Worm (Caenorhabditis elegans) whole organism, L4 larva: ENCODE results near the gene C05E4.12.

ENCODE experiments used
- F26F4.8 ChIP-seq: fragments of 200-800 bp; sonication (Bioruptor generic); conservative IDR thresholded peaks from 2 replicates; pipeline ENCODE4 v1.3.6; 2022; ENCODE audit warnings: missing genetic modification characterization, missing compliant biosample characterization
- T20F7.1 ChIP-seq: fragments of 200-800 bp; sonication (Bioruptor generic); optimal IDR thresholded peaks from 2 replicates; lab custom pipeline; 2018; ENCODE audit warnings: mild to moderate bottlenecking, missing genetic modification characterization, missing compliant biosample characterization
- T26A8.4 ChIP-seq: fragments of 200-800 bp; sonication (Bioruptor generic); IDR thresholded peaks from 2 replicates; pipeline ENCODE4 v1.3.6; 2022; ENCODE audit warnings: missing genetic modification characterization, missing compliant biosample characterization
- Y75B8A.6 ChIP-seq: fragments of 200-800 bp; sonication (Bioruptor generic); IDR thresholded peaks from 2 replicates; pipeline ENCODE4 v1.3.6; 2022; ENCODE audit warnings: missing genetic modification reagents, missing genetic modification characterization, missing compliant biosample characterization
- ZK337.2 ChIP-seq: fragments of 200-800 bp; sonication (Bioruptor generic); IDR thresholded peaks from 2 replicates; pipeline ENCODE4 v1.3.6; 2022; ENCODE audit warnings: missing genetic modification reagents, missing genetic modification characterization, missing compliant biosample characterization
- aly-2 ChIP-seq: sonication (generic microtip); optimal IDR thresholded peaks from 2 replicates; lab custom pipeline; 2018; ENCODE audit warnings: missing biosample characterization, missing genetic modification characterization
- ceh-20 ChIP-seq: fragments of 200-800 bp; sonication (Bioruptor generic); IDR thresholded peaks from 2 replicates; pipeline ENCODE4 v1.3.6; 2022; ENCODE audit warnings: missing genetic modification reagents, missing genetic modification characterization, missing compliant biosample characterization
- ceh-28 ChIP-seq: fragments of 150-350 bp; optimal IDR thresholded peaks from 2 replicates; lab custom pipeline; 2014; ENCODE audit warnings: missing biosample characterization, missing genetic modification reagents, missing genetic modification characterization
- ceh-62 ChIP-seq: sonication (generic microtip); optimal IDR thresholded peaks from 2 replicates; lab custom pipeline; 2017; ENCODE audit warnings: missing biosample characterization, missing genetic modification characterization
- ceh-82 ChIP-seq: sonication (generic microtip); optimal IDR thresholded peaks from 2 replicates; lab custom pipeline; 2017; ENCODE audit warnings: missing biosample characterization, missing genetic modification characterization
- ces-1 ChIP-seq: fragments of 150-350 bp; sonication (generic microtip); optimal IDR thresholded peaks from 4 replicates; lab custom pipeline; 2014; ENCODE audit warnings: missing biosample characterization, missing genetic modification reagents, missing genetic modification characterization
- ctbp-1 ChIP-seq: fragments of 200-800 bp; sonication (Bioruptor generic); IDR thresholded peaks from 2 replicates; pipeline ENCODE4 v1.3.6; 2022; ENCODE audit warnings: missing genetic modification reagents, missing genetic modification characterization, missing compliant biosample characterization
- daf-16 ChIP-seq, 3 experiments: sonication (generic microtip); optimal IDR thresholded peaks; 2 replicates each; lab custom pipeline; 2016 to 2017; ENCODE audit warnings: missing genetic modification characterization in 3 of 3, missing genetic modification reagents in 3 of 3, mild to moderate bottlenecking in 2 of 3, missing compliant biosample characterization in 2 of 3, missing biosample characterization in 1 of 3, moderate library complexity in 1 of 3
- dmd-6 ChIP-seq: fragments of 200-800 bp; sonication (Bioruptor generic); IDR thresholded peaks from 2 replicates; pipeline ENCODE4 v1.3.6; 2022; ENCODE audit warnings: missing genetic modification reagents, missing genetic modification characterization, missing compliant biosample characterization
- dve-1 ChIP-seq: sonication (generic microtip); optimal IDR thresholded peaks from 2 replicates; lab custom pipeline; 2017; ENCODE audit warnings: antibody characterized with exemption, mild to moderate bottlenecking, missing genetic modification characterization, missing compliant biosample characterization; ENCODE audit not compliant: insufficient read depth
- egl-27 ChIP-seq: sonication (generic microtip); optimal IDR thresholded peaks from 3 replicates; lab custom pipeline; 2017; ENCODE audit warnings: missing biosample characterization, missing genetic modification reagents, missing genetic modification characterization
- egl-43 ChIP-seq: fragments of 200-800 bp; sonication (Bioruptor generic); IDR thresholded peaks from 2 replicates; pipeline ENCODE4 v1.3.6; 2022; ENCODE audit warnings: missing genetic modification reagents, missing genetic modification characterization, missing compliant biosample characterization
- fos-1 ChIP-seq: fragments of 150-350 bp; optimal IDR thresholded peaks from 2 replicates; lab custom pipeline; 2014; ENCODE audit warnings: missing biosample characterization, missing genetic modification characterization
- gei-8 ChIP-seq: fragments of 200-800 bp; sonication (Bioruptor generic); optimal IDR thresholded peaks from 2 replicates; lab custom pipeline; 2018; ENCODE audit warnings: mild to moderate bottlenecking, missing genetic modification characterization, missing compliant biosample characterization
- hmg-1.1 ChIP-seq: fragments of 200-800 bp; sonication (Bioruptor generic); IDR thresholded peaks from 2 replicates; pipeline ENCODE4 v1.3.6; 2022; ENCODE audit warnings: missing genetic modification reagents, missing genetic modification characterization, missing compliant biosample characterization
- lin-1 ChIP-seq: fragments of 200-800 bp; sonication (Bioruptor generic); IDR thresholded peaks from 2 replicates; pipeline ENCODE4 v1.3.6; 2022; ENCODE audit warnings: missing genetic modification reagents, missing genetic modification characterization, missing compliant biosample characterization
- lin-15B ChIP-seq: fragments of 150-350 bp; sonication (generic microtip); optimal IDR thresholded peaks from 3 replicates; lab custom pipeline; 2014; ENCODE audit warnings: missing biosample characterization, missing genetic modification characterization
- lin-38 ChIP-seq: fragments of 200-800 bp; sonication (Bioruptor generic); IDR thresholded peaks from 2 replicates; pipeline ENCODE4 v1.3.6; 2022; ENCODE audit warnings: missing genetic modification reagents, missing genetic modification characterization, missing compliant biosample characterization
- lsy-2 ChIP-seq, 2 experiments: fragments of 150-350 bp in 1 of 2; sonication (generic microtip) in 1 of 2; optimal IDR thresholded peaks; 2 replicates each; lab custom pipeline; 2014 to 2017; ENCODE audit warnings: missing biosample characterization in 2 of 2, missing genetic modification characterization in 2 of 2
- madf-9 ChIP-seq: fragments of 200-800 bp; sonication (Bioruptor generic); conservative IDR thresholded peaks from 2 replicates; pipeline ENCODE4 v1.3.6; 2022; ENCODE audit warnings: missing genetic modification reagents, missing genetic modification characterization, missing compliant biosample characterization
- mep-1 ChIP-seq: fragments of 150-350 bp; sonication (generic microtip); optimal IDR thresholded peaks from 3 replicates; lab custom pipeline; 2014; ENCODE audit warnings: missing biosample characterization, missing genetic modification characterization
- mxl-2 ChIP-seq: fragments of 200-800 bp; sonication (Bioruptor generic); conservative IDR thresholded peaks from 2 replicates; pipeline ENCODE4 v1.3.6; 2022; ENCODE audit warnings: missing genetic modification reagents, missing genetic modification characterization, missing compliant biosample characterization
- mxl-3 ChIP-seq: fragments of 200-800 bp; sonication (Bioruptor generic); optimal IDR thresholded peaks from 2 replicates; lab custom pipeline; 2018; ENCODE audit warnings: mild to moderate bottlenecking, missing genetic modification characterization, missing compliant biosample characterization
- nhr-11 ChIP-seq: fragments of 150-350 bp; optimal IDR thresholded peaks from 2 replicates; lab custom pipeline; 2014; ENCODE audit warnings: missing biosample characterization, missing genetic modification characterization
- nhr-111 ChIP-seq: fragments of 200-800 bp; sonication (Bioruptor generic); optimal IDR thresholded peaks from 2 replicates; lab custom pipeline; 2018; ENCODE audit warnings: mild to moderate bottlenecking, missing genetic modification characterization, missing compliant biosample characterization
- nhr-28 ChIP-seq: fragments of 150-350 bp; optimal IDR thresholded peaks from 2 replicates; lab custom pipeline; 2014; ENCODE audit warnings: missing biosample characterization, missing genetic modification characterization
- nhr-41 ChIP-seq: fragments of 200-800 bp; sonication (Bioruptor generic); IDR thresholded peaks from 2 replicates; pipeline ENCODE4 v1.3.6; 2022; ENCODE audit warnings: missing genetic modification reagents, missing genetic modification characterization, missing compliant biosample characterization
- nhr-42 ChIP-seq: fragments of 200-800 bp; sonication (Bioruptor generic); IDR thresholded peaks from 2 replicates; pipeline ENCODE4 v1.3.6; 2022; ENCODE audit warnings: missing genetic modification characterization, missing compliant biosample characterization
- nhr-48 ChIP-seq: sonication (generic microtip); optimal IDR thresholded peaks from 2 replicates; lab custom pipeline; 2016; ENCODE audit warnings: mild to moderate bottlenecking, missing genetic modification characterization, missing compliant biosample characterization
- nhr-6 ChIP-seq: fragments of 150-350 bp; optimal IDR thresholded peaks from 2 replicates; lab custom pipeline; 2014; ENCODE audit warnings: missing biosample characterization, missing genetic modification characterization
- nhr-76 ChIP-seq: fragments of 150-350 bp; optimal IDR thresholded peaks from 2 replicates; lab custom pipeline; 2014; ENCODE audit warnings: missing biosample characterization, missing genetic modification characterization
- nhr-77 ChIP-seq: fragments of 150-350 bp; optimal IDR thresholded peaks from 2 replicates; lab custom pipeline; 2014; ENCODE audit warnings: missing biosample characterization, missing genetic modification characterization
- pha-4 ChIP-seq, 2 experiments: fragments of 150-350 bp in 1 of 2; fragments of 200-800 bp in 1 of 2; sonication (Bioruptor generic) in 1 of 2; IDR thresholded peaks in 1 of 2; optimal IDR thresholded peaks in 1 of 2; 2 replicates each; pipeline versions ENCODE4 v1.3.6 to Lab custom; 2014 to 2022; ENCODE audit warnings: missing genetic modification characterization in 2 of 2, missing genetic modification reagents in 2 of 2, missing biosample characterization in 1 of 2, missing compliant biosample characterization in 1 of 2
- pqm-1 ChIP-seq: sonication (generic microtip); optimal IDR thresholded peaks from 2 replicates; lab custom pipeline; 2017; ENCODE audit warnings: missing biosample characterization, missing genetic modification characterization
- set-16 ChIP-seq: fragments of 200-800 bp; sonication (Bioruptor generic); IDR thresholded peaks from 2 replicates; pipeline ENCODE4 v1.3.6; 2022; ENCODE audit warnings: missing genetic modification reagents, missing genetic modification characterization, missing compliant biosample characterization
- skn-1 ChIP-seq: fragments of 150-350 bp; optimal IDR thresholded peaks from 2 replicates; lab custom pipeline; 2014; ENCODE audit warnings: missing biosample characterization, missing genetic modification characterization
- spr-3 ChIP-seq: fragments of 200-800 bp; sonication (Bioruptor generic); optimal IDR thresholded peaks from 2 replicates; lab custom pipeline; 2018; ENCODE audit warnings: mild to moderate bottlenecking, missing genetic modification characterization, missing compliant biosample characterization
- unc-130 ChIP-seq: sonication (generic microtip); optimal IDR thresholded peaks from 2 replicates; lab custom pipeline; 2016; ENCODE audit warnings: missing genetic modification reagents, missing genetic modification characterization, missing compliant biosample characterization
- unc-39 ChIP-seq: sonication (generic microtip); optimal IDR thresholded peaks from 2 replicates; lab custom pipeline; 2017; ENCODE audit warnings: missing biosample characterization, missing genetic modification characterization
- unc-62 ChIP-seq, 3 experiments: fragments of 150-350 bp in 1 of 3; sonication (generic microtip); optimal IDR thresholded peaks in 2 of 3; peaks in 1 of 3; 1 replicate in 1 of 3; 2 replicates in 2 of 3; lab custom pipeline; 2014 to 2017; ENCODE audit warnings: missing biosample characterization in 3 of 3, missing genetic modification characterization in 3 of 3, missing genetic modification reagents in 3 of 3, missing genotype in 1 of 3
- zag-1 ChIP-seq: fragments of 150-350 bp; optimal IDR thresholded peaks from 2 replicates; lab custom pipeline; 2014; ENCODE audit warnings: missing biosample characterization, missing genetic modification characterization
- zfp-3 ChIP-seq: fragments of 200-800 bp; sonication (Bioruptor generic); conservative IDR thresholded peaks from 2 replicates; pipeline ENCODE4 v1.3.6; 2022; ENCODE audit warnings: missing genetic modification reagents, missing genetic modification characterization, missing compliant biosample characterization
- zip-2 ChIP-seq: fragments of 150-350 bp; optimal IDR thresholded peaks from 2 replicates; lab custom pipeline; 2014; ENCODE audit warnings: missing biosample characterization, missing genetic modification characterization
- ztf-11 ChIP-seq: fragments of 150-350 bp; optimal IDR thresholded peaks from 2 replicates; lab custom pipeline; 2014; ENCODE audit warnings: missing biosample characterization, missing genetic modification characterization
- ztf-7 ChIP-seq: fragments of 150-350 bp; optimal IDR thresholded peaks from 2 replicates; lab custom pipeline; 2014; ENCODE audit warnings: missing biosample characterization, missing genetic modification characterization

The C05E4.12 gene

DNA sequence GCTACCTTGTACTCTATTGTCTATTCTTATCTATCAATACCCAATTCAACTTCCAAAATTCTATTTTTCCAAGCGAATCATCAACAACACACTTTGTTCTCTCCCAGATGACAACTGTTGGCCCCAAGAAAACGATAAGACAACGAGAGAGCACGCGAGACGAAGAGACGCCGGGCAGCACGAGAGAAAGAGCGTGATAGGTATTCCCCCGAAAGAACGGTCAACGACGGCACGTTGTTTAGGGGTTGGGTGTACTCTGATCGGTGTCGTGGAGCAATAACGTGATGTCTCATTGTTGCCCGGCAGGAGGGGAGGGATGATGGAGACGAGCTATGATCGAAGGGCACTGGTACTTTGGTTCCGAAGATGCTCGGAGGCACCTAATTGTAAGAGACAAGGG is 30.5 kb downstream of the C05E4.12 start (continued):
- TF ChIP-seq lin-15B (no peak), nhr-42 (GFP tag; lab: Robert Waterston, UW) (peak; percentile 68), lin-38 (GFP tag; lab: Robert Waterston, UW) (peak; percentile 42), unc-130 (GFP tag; lab: Kevin White, UChicago) (no peak), egl-43 (GFP tag; lab: Robert Waterston, UW) (peak; percentile 65; the same call in 1 of the 2 replicates), ztf-11 (tag; lab: Kevin White, UChicago) (no peak), mxl-3 (peak; percentile 84), gei-8 (GFP tag; lab: Kevin White, UChicago) (peak; percentile 88), aly-2 (no peak), lin-1 (GFP tag; lab: Robert Waterston, UW) (peak; percentile 80), nhr-6 (tag; lab: Kevin White, UChicago) (peak; percentile 78), set-16 (peak; percentile 91), nhr-111 (GFP tag; lab: Kevin White, UChicago) (peak; percentile 12), zfp-3 (peak; percentile 88), nhr-28 (tag; lab: Kevin White, UChicago) (peak; percentile 96), F26F4.8 (no peak), zag-1 (tag; lab: Kevin White, UChicago) (no peak), mxl-2 (peak; percentile 73), Y75B8A.6 (GFP tag; lab: Robert Waterston, UW) (peak; percentile 84; the same call in 1 of the 2 replicates), nhr-48 (peak; percentile 92), ceh-62 (tag; lab: Kevin White, UChicago) (no peak), unc-62 (GFP tag; optimal IDR thresholded peaks at IDR 0.05 in 1 of 2; lab: Kevin White, UChicago) (peak; percentile 76 to 98), unc-62 (tag; optimal IDR thresholded peaks at IDR 0.05; lab: Kevin White, UChicago) (peak; percentile 8), ceh-82 (tag; lab: Kevin White, UChicago) (no peak), spr-3 (GFP tag; lab: Kevin White, UChicago) (peak; percentile 9), ceh-20 (peak; percentile 90), T26A8.4 (peak; percentile 89), madf-9 (peak; percentile 34; the same call in 1 of the 2 replicates), zip-2 (tag; lab: Kevin White, UChicago) (peak; percentile 37), pqm-1 (tag; lab: Kevin White, UChicago) (peak; percentile 70), nhr-77 (peak; percentile 83), lsy-2 (tag; optimal IDR thresholded peaks at IDR 0.05; lab: Kevin White, UChicago) (peak; percentile 71 to 78), pha-4 (GFP tag; IDR thresholded peaks at IDR 0.05; lab: Robert Waterston, UW) (peak; percentile 80), pha-4 (tag; optimal IDR thresholded peaks at IDR 0.05; lab: Kevin White, UChicago) (no peak), dmd-6 (peak; percentile 98), unc-39 (no peak), dve-1 (peak; percentile 97), fos-1 (tag; lab: Kevin White, UChicago) (peak; percentile 67), mep-1 (tag; lab: Kevin White, UChicago) (peak; percentile 79)

DNA sequence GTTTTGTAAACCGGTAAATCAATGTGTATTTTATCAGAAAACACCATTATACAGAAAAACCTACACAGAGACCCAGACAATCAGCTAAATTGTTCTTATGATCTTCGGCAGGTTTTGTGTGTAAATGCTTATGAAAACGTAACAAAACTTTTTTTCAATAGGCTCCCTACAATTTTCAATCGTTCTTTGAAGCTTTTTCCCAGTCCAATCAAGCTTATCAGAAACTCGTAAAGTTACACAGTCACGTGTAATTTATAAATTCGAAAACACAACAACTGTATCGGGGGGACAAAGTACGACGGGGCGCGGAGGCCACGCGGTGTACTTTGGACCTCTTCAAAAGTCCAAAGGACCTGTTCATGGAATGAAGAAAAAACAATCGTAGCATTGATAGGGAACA is 31.6 kb downstream of the C05E4.12 start:
- TF ChIP-seq ceh-28 (tag; lab: Kevin White, UChicago) (no peak), T20F7.1 (GFP tag; lab: Kevin White, UChicago) (no peak), hmg-1.1 (no peak), daf-16 (GFP tag; optimal IDR thresholded peaks at IDR 0.05; lab: Kevin White, UChicago) (peak in 1 of 2 experiments; percentile 52), daf-16 (tag; optimal IDR thresholded peaks at IDR 0.05; lab: Kevin White, UChicago) (peak; percentile 94), lsy-2 (tag; optimal IDR thresholded peaks at IDR 0.05; lab: Kevin White, UChicago) (peak in 1 of 2 experiments; percentile 26), ZK337.2 (GFP tag; lab: Robert Waterston, UW) (no peak), ztf-7 (tag; lab: Kevin White, UChicago) (no peak), pqm-1 (tag; lab: Kevin White, UChicago) (no peak), skn-1 (no peak), nhr-76 (tag; lab: Kevin White, UChicago) (no peak), zfp-3 (0 out of 2 replicates have a peak, but pooled peaks have one; percentile 23), lin-1 (GFP tag; lab: Robert Waterston, UW) (0 out of 2 replicates have a peak, but pooled peaks have one; percentile 31), nhr-11 (tag; lab: Kevin White, UChicago) (no peak), zag-1 (tag; lab: Kevin White, UChicago) (no peak), set-16 (no peak), nhr-41 (GFP tag; lab: Robert Waterston, UW) (no peak), ces-1 (GFP tag; lab: Kevin White, UChicago) (no peak), Y75B8A.6 (GFP tag; lab: Robert Waterston, UW) (no peak), egl-27 (tag; lab: Kevin White, UChicago) (no peak), mxl-3 (peak; percentile 72), ctbp-1 (GFP tag; lab: Robert Waterston, UW) (0 out of 2 replicates have a peak, but pooled peaks have one; percentile 25), unc-62 (GFP tag; optimal IDR thresholded peaks at IDR 0.05 in 1 of 2; lab: Kevin White, UChicago) (peak in 1 of 2 experiments; percentile 60), unc-62 (tag; optimal IDR thresholded peaks at IDR 0.05; lab: Kevin White, UChicago) (no peak)
